Fruit fly (Drosophila melanogaster): ENCODE results near the gene fd3F.
A peak's percentile ranks its signal among the peaks of the same experiment; 100 is the strongest.

fd3F gene

DNA sequence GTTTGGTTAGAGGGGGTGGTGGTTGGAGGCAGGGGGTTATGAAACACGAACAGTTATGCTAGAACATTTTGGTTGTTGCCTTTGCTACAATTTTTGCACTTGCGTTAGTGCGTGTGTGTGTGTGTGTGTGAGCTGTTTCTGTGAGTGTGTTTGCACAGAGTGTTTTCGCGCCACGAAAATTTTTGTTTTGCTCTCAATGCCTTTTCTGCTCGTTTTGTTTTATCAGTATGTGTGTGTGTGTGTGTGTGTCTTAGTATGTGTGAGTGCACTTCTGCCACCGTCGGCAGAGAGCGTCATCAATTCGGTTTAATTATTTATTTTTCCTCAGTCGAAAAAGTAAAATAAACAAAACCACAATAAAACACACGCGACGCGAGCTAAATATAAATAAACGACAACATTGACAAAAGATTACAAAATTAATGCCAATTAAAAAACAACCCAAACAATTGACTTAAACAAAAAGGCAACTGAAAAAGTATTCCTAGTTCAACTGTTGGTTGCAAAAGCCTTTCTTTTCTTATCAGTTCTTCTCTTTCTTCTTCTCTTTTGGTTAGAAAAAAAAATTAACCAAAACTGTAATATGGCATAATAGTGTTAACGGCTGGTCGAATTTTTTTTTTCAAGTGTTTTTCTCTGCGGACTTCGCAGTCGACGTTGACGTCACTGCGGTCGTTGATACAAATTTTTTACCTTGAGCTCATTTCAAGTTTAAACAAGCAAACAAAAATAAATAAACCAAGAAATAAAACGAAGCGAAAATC, 40.6 kb upstream of the fd3F start (continued):
- TF ChIP-seq da (GFP tag; optimal IDR thresholded peaks at IDR 0.05) (no peak), Atf6 (GFP tag; IDR thresholded peaks at IDR 0.05) (peak; percentile 22; the same call in 1 of the 2 replicates), unpg (GFP tag; optimal IDR thresholded peaks at IDR 0.05) (peak; percentile 23), Rx (GFP tag; IDR thresholded peaks at IDR 0.05) (no peak), CrebB (tag; optimal IDR thresholded peaks at IDR 0.05) (no peak), grau (tag; optimal IDR thresholded peaks at IDR 0.05) (peak; percentile 43), sc (optimal IDR thresholded peaks at IDR 0.05) (no peak), sc (GFP tag; optimal IDR thresholded peaks at IDR 0.05) (no peak), lilli (GFP tag; optimal IDR thresholded peaks at IDR 0.05) (peak; percentile 22), inv (GFP tag; IDR thresholded peaks at IDR 0.05; ENCODE audit: partially characterized antibody) (no peak), cas (GFP tag; IDR thresholded peaks at IDR 0.05) (no peak), CG7556 (GFP tag; optimal IDR thresholded peaks at IDR 0.05) (peak; percentile 20), Hr3 (GFP tag; optimal IDR thresholded peaks at IDR 0.05) (no peak), odd (GFP tag; optimal IDR thresholded peaks at IDR 0.05) (no peak), knrl (GFP tag; IDR thresholded peaks at IDR 0.05; ENCODE audit: partially characterized antibody) (no peak), CG15269 (tag; optimal IDR thresholded peaks at IDR 0.05) (peak; percentile 59), Dbx (GFP tag; IDR thresholded peaks at IDR 0.05) (no peak), Trl (optimal IDR thresholded peaks at IDR 0.05) (no peak), Trl (GFP tag; optimal IDR thresholded peaks at IDR 0.05) (no peak), Atf3 (GFP tag; optimal IDR thresholded peaks at IDR 0.05) (no peak), CG11093 (GFP tag; IDR thresholded peaks at IDR 0.05) (no peak), pzg (GFP tag; optimal IDR thresholded peaks at IDR 0.05) (no peak), pnt (GFP tag; optimal IDR thresholded peaks at IDR 0.05) (no peak), eyg (GFP tag; optimal IDR thresholded peaks at IDR 0.05) (no peak), CG7372 (GFP tag; IDR thresholded peaks at IDR 0.05) (no peak), row (GFP tag; IDR thresholded peaks at IDR 0.05) (0 out of 3 replicates have a peak, but pooled peaks have one; percentile 25), D (optimal IDR thresholded peaks at IDR 0.05) (no peak), D (GFP tag; optimal IDR thresholded peaks at IDR 0.05) (no peak), lmd (GFP tag; IDR thresholded peaks at IDR 0.05) (peak; percentile 34; the same call in 1 of the 2 replicates), CG6765 (GFP tag; optimal IDR thresholded peaks at IDR 0.05) (no peak), CG12299 (tag; optimal IDR thresholded peaks at IDR 0.05) (no peak), usp (GFP tag; optimal IDR thresholded peaks at IDR 0.05) (no peak), CG34422 (GFP tag; IDR thresholded peaks at IDR 0.05) (peak; percentile 14; the same call in 1 of the 3 replicates), corto (GFP tag; optimal IDR thresholded peaks at IDR 0.05) (peak; percentile 58), Nf-YA (GFP tag; IDR thresholded peaks at IDR 0.05) (no peak), danr (GFP tag; IDR thresholded peaks at IDR 0.05) (0 out of 2 replicates have a peak, but pooled peaks have one; percentile 23), Lim3 (GFP tag; IDR thresholded peaks at IDR 0.05) (no peak), Dref (GFP tag; IDR thresholded peaks at IDR 0.05) (no peak), Max (GFP tag; optimal IDR thresholded peaks at IDR 0.05) (no peak), dimm (GFP tag; IDR thresholded peaks at IDR 0.05) (no peak), CG8924 (tag; optimal IDR thresholded peaks at IDR 0.05) (peak; percentile 13), CG10321 (GFP tag; IDR thresholded peaks at IDR 0.05) (no peak), cwo (GFP tag; optimal IDR thresholded peaks at IDR 0.05) (peak; percentile 32), CG14014 (GFP tag; IDR thresholded peaks at IDR 0.05) (no peak; the same call in 1 of the 2 replicates), fu2 (GFP tag; optimal IDR thresholded peaks at IDR 0.05) (no peak), CG6175 (GFP tag; IDR thresholded peaks at IDR 0.05) (no peak), Doc3 (GFP tag; IDR thresholded peaks at IDR 0.05; ENCODE audit: partially characterized antibody) (no peak), btn (GFP tag; optimal IDR thresholded peaks at IDR 0.05) (no peak), C15 (GFP tag; IDR thresholded peaks at IDR 0.05) (no peak), CG34224 (GFP tag; IDR thresholded peaks at IDR 0.05; ENCODE audit: partially characterized antibody) (no peak), slou (GFP tag; optimal IDR thresholded peaks at IDR 0.05) (no peak), CG8281 (tag; optimal IDR thresholded peaks at IDR 0.05) (no peak)

Measured in whole organism, embryonic.